Worm (Caenorhabditis elegans) whole organism, dauer: ENCODE measurements around the gene F59A6.3.

Experiments
- unc-62 ChIP-seq: sonication (generic microtip); optimal IDR thresholded peaks from 2 replicates; lab custom pipeline; 2017; ENCODE audit warnings: missing biosample characterization, missing genetic modification reagents, missing genetic modification characterization

F59A6.3 gene

ce11 chrII:5031612-5032011 lies 23.5 kb downstream of the F59A6.3 start, which contains the start of gene wdr-83:
Gene wdr-83, minus strand, starts transcription at chrII:5031712.
- no peak for TF ChIP-seq unc-62 (GFP tag; lab: Kevin White, UChicago)

ce11 chrII:5032669-5033068 lies 24.5 kb downstream of the F59A6.3 start:
- no peak for TF ChIP-seq unc-62 (GFP tag; lab: Kevin White, UChicago)

ce11 chrII:5033935-5034334 lies 25.8 kb downstream of the F59A6.3 start, which contains the start of gene F33G12.3:
Gene F33G12.3, minus strand, starts transcription at chrII:5034035.
- no peak for TF ChIP-seq unc-62 (GFP tag; lab: Kevin White, UChicago)

- TF ChIP-seq unc-62 (GFP tag; lab: Kevin White, UChicago): no peak
Measured at ce11 chrII:5036128-5036527, 28.0 kb downstream of the F59A6.3 start, which contains the start of gene lrr-1. Gene lrr-1, minus strand, starts transcription at chrII:5036439.

- no peak for TF ChIP-seq unc-62 (GFP tag; lab: Kevin White, UChicago)
Measured at ce11 chrII:5039912-5040311, 31.8 kb downstream of the F59A6.3 start, which contains the start of gene golg-2. Gene golg-2, minus strand, starts transcription at chrII:5040091.

ce11 chrII:5040631-5041156 lies 32.6 kb downstream of the F59A6.3 start, which contains the start of gene F33G12.7:
Gene F33G12.7, minus strand, starts transcription at chrII:5040681.
- no peak for TF ChIP-seq unc-62 (GFP tag; lab: Kevin White, UChicago)

ce11 chrII:5042381-5042930 lies 34.3 kb downstream of the F59A6.3 start:
- no peak for TF ChIP-seq unc-62 (GFP tag; lab: Kevin White, UChicago)

ce11 chrII:5046209-5047200 lies 38.4 kb downstream of the F59A6.3 start:
- no peak for TF ChIP-seq unc-62 (GFP tag; lab: Kevin White, UChicago)

ce11 chrII:5047279-5047678 lies 39.1 kb downstream of the F59A6.3 start:
- TF ChIP-seq unc-62 (GFP tag; lab: Kevin White, UChicago): no peak

- TF ChIP-seq unc-62 (GFP tag; lab: Kevin White, UChicago): no peak
Measured at ce11 chrII:5048185-5048795, 40.2 kb downstream of the F59A6.3 start.

ce11 chrII:5049249-5049648 lies 41.1 kb downstream of the F59A6.3 start:
- no peak for TF ChIP-seq unc-62 (GFP tag; lab: Kevin White, UChicago)

- TF ChIP-seq unc-62 (GFP tag; lab: Kevin White, UChicago): no peak
Measured at ce11 chrII:5049865-5050342, 41.8 kb downstream of the F59A6.3 start, which contains the start of gene F33G12.6. Gene F33G12.6, plus strand, starts transcription at chrII:5049915.

ce11 chrII:5050776-5051175 lies 42.6 kb downstream of the F59A6.3 start:
- TF ChIP-seq unc-62 (GFP tag; lab: Kevin White, UChicago): no peak

- TF ChIP-seq unc-62 (GFP tag; lab: Kevin White, UChicago): no peak
Measured at ce11 chrII:5055129-5055666, 47.1 kb downstream of the F59A6.3 start, which contains the start of the genes ify-1 and rpl-22. Gene ify-1, minus strand, starts transcription at chrII:5055179. Gene rpl-22, plus strand, starts transcription at chrII:5055616.

ce11 chrII:5056254-5056653 lies 48.1 kb downstream of the F59A6.3 start:
- TF ChIP-seq unc-62 (GFP tag; lab: Kevin White, UChicago): no peak
